Worm (Caenorhabditis elegans): ENCODE data around the gene urb-1.

DNA sequence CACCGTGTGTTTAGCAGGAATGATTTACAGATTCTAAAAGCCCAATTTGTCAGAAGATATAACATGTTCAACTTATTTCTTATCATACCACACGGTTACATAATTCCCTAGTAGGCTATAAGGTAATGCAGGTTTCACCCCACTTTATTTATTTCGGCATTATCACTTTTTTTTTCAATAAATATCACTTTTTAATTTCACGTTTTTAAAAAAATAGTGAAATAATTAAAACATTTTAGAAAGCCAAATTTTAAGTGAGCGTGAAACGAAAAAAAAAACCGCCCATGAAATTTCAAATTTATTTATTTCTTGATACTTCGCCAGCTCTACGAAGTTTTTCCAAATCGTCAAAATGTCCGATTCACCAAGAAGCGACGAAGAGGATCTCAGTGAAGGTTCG lies 24.4 kb upstream of the urb-1 start, which contains the start of gene fbxa-196:
- TF ChIP-seq W03F9.2 (tag; optimal IDR thresholded peaks at IDR 0.05) (no peak), him-1 (tag; optimal IDR thresholded peaks at IDR 0.05) (no peak), dao-5 (tag; optimal IDR thresholded peaks at IDR 0.05) (no peak)

Measured in whole organism, L4/young adult.